Fruit fly (Drosophila melanogaster) whole organism, wandering third instar larva: ENCODE measurements around the gene PIG-T.

Experiments used
- Abd-B ChIP-seq: fragments of >200 bp; optimal IDR thresholded peaks from 2 replicates; lab custom pipeline; 2017; ENCODE audit warnings: missing biosample characterization, missing genetic modification characterization
- CG32264 ChIP-seq: fragments of 200-800 bp; sonication (Bioruptor generic); optimal IDR thresholded peaks from 2 replicates; lab custom pipeline; 2016; ENCODE audit warnings: missing biosample characterization, missing genetic modification characterization
- CG9705 ChIP-seq: fragments of 200-800 bp; sonication (Bioruptor generic); optimal IDR thresholded peaks from 2 replicates; lab custom pipeline; 2018; ENCODE audit warnings: missing biosample characterization, mild to moderate bottlenecking, missing genetic modification characterization
- CrebA ChIP-seq: fragments of 200-800 bp; sonication (Bioruptor generic); optimal IDR thresholded peaks from 2 replicates; lab custom pipeline; 2016; ENCODE audit warnings: missing biosample characterization, mild to moderate bottlenecking, missing genetic modification characterization, borderline replicate concordance
- Dfd ChIP-seq: fragments of >200 bp; optimal IDR thresholded peaks from 2 replicates; lab custom pipeline; 2017; ENCODE audit warnings: missing biosample characterization, missing genetic modification characterization
- Dif ChIP-seq: fragments of 200-275, 200-300 bp; sonication (Bioruptor generic); optimal IDR thresholded peaks from 2 replicates; lab custom pipeline; 2018; ENCODE audit warnings: missing biosample characterization, missing genetic modification characterization; ENCODE audit not compliant: partially characterized antibody
- GATAd ChIP-seq: sonication (Bioruptor generic); optimal IDR thresholded peaks from 2 replicates; lab custom pipeline; 2016; ENCODE audit warnings: missing biosample characterization, missing genetic modification characterization
- HLH106 ChIP-seq: fragments of 200-800 bp; optimal IDR thresholded peaks from 3 replicates; lab custom pipeline; 2019; ENCODE audit warnings: missing biosample characterization, mild to moderate bottlenecking, missing genetic modification characterization, moderate library complexity
- Hnf4 ChIP-seq: fragments of 200-800 bp; sonication (Bioruptor generic); optimal IDR thresholded peaks from 2 replicates; lab custom pipeline; 2016; ENCODE audit warnings: missing biosample characterization, mild to moderate bottlenecking, missing genetic modification characterization
- Hr78 ChIP-seq: fragments of >200 bp; optimal IDR thresholded peaks from 2 replicates; lab custom pipeline; 2017; ENCODE audit warnings: missing biosample characterization, missing genetic modification characterization
- Hr83 ChIP-seq: fragments of 200-300 bp; sonication (Bioruptor generic); optimal IDR thresholded peaks from 2 replicates; lab custom pipeline; 2016; ENCODE audit warnings: missing biosample characterization, mild to moderate bottlenecking, missing genetic modification characterization, moderate library complexity; ENCODE audit not compliant: poor library complexity, severe bottlenecking
- Jra ChIP-seq: sonication (Bioruptor generic); optimal IDR thresholded peaks from 2 replicates; lab custom pipeline; 2016; ENCODE audit warnings: missing biosample characterization, missing genetic modification characterization
- Mio ChIP-seq: sonication (Bioruptor generic); optimal IDR thresholded peaks from 2 replicates; lab custom pipeline; 2016; ENCODE audit warnings: missing biosample characterization, missing genetic modification characterization
- Myc ChIP-seq: fragments of >200 bp; optimal IDR thresholded peaks from 2 replicates; lab custom pipeline; 2017
- N ChIP-seq: fragments of >200 bp; optimal IDR thresholded peaks from 2 replicates; lab custom pipeline; 2018; ENCODE audit warnings: missing biosample characterization, missing external identifiers, missing genetic modification characterization
- OdsH ChIP-seq: fragments of 200-800 bp; sonication (Bioruptor generic); optimal IDR thresholded peaks from 2 replicates; lab custom pipeline; 2016; ENCODE audit warnings: missing biosample characterization, mild to moderate bottlenecking, missing genetic modification characterization
- Rel ChIP-seq, 2 experiments: fragments of 200-800 bp; sonication (Bioruptor generic) in 1 of 2; optimal IDR thresholded peaks; 2 replicates in 1 of 2; 3 replicates in 1 of 2; lab custom pipeline; 2016 to 2019; ENCODE audit warnings: mild to moderate bottlenecking in 2 of 2, missing biosample characterization in 2 of 2, missing genetic modification characterization in 2 of 2, moderate library complexity in 1 of 2
- Sp1 ChIP-seq: fragments of 200-800 bp; sonication (Bioruptor generic); optimal IDR thresholded peaks from 3 replicates; lab custom pipeline; 2019; ENCODE audit warnings: missing biosample characterization, mild to moderate bottlenecking, missing genetic modification characterization, moderate library complexity
- Vsx2 ChIP-seq: fragments of 200-300, 225-300 bp; sonication (Bioruptor generic); optimal IDR thresholded peaks from 2 replicates; lab custom pipeline; 2018; ENCODE audit warnings: missing biosample characterization, missing genetic modification characterization; ENCODE audit not compliant: partially characterized antibody
- br ChIP-seq: fragments of 200-800 bp; sonication (Bioruptor generic); optimal IDR thresholded peaks from 2 replicates; lab custom pipeline; 2016; ENCODE audit warnings: missing biosample characterization, missing genetic modification characterization
- brk ChIP-seq: fragments of 200-800 bp; sonication (Bioruptor generic); optimal IDR thresholded peaks from 2 replicates; lab custom pipeline; 2016; ENCODE audit warnings: missing biosample characterization, mild to moderate bottlenecking, missing genetic modification characterization
- dl ChIP-seq, 2 experiments: fragments of 175-275, 200-275 bp in 1 of 2; fragments of 200-275 bp in 1 of 2; sonication (Bioruptor generic); optimal IDR thresholded peaks; lab custom pipeline; 2018; ENCODE audit warnings: mild to moderate bottlenecking in 2 of 2, missing biosample characterization in 2 of 2, missing genetic modification characterization in 2 of 2, moderate library complexity in 2 of 2; ENCODE audit not compliant: partially characterized antibody in 2 of 2, insufficient read depth in 1 of 2
- dmrt93B ChIP-seq: fragments of 200-800 bp; sonication (Bioruptor generic); optimal IDR thresholded peaks from 2 replicates; lab custom pipeline; 2018; ENCODE audit warnings: missing biosample characterization, mild to moderate bottlenecking, missing genetic modification characterization
- dsf ChIP-seq: sonication (Bioruptor generic); optimal IDR thresholded peaks from 2 replicates; lab custom pipeline; 2016; ENCODE audit warnings: missing biosample characterization, missing genetic modification characterization, borderline replicate concordance
- ey ChIP-seq: fragments of 200-800 bp; sonication (Bioruptor generic); optimal IDR thresholded peaks from 2 replicates; lab custom pipeline; 2016; ENCODE audit warnings: missing biosample characterization, missing genetic modification characterization
- foxo ChIP-seq, 2 experiments: fragments of 200-800 bp; sonication (Bioruptor generic); optimal IDR thresholded peaks; 2 replicates in 1 of 2; 3 replicates in 1 of 2; lab custom pipeline; 2016 to 2017; ENCODE audit warnings: missing biosample characterization in 2 of 2, missing genetic modification characterization in 2 of 2
- fru ChIP-seq: fragments of 200-800 bp; sonication (Bioruptor generic); optimal IDR thresholded peaks from 3 replicates; lab custom pipeline; 2016; ENCODE audit warnings: missing biosample characterization, mild to moderate bottlenecking, missing genetic modification characterization
- h ChIP-seq: fragments of 200-800 bp; sonication (Bioruptor generic); optimal IDR thresholded peaks from 3 replicates; lab custom pipeline; 2016; ENCODE audit warnings: missing biosample characterization, mild to moderate bottlenecking, missing genetic modification characterization
- jim ChIP-seq: fragments of 175-275, 200-325 bp; sonication (Bioruptor generic); optimal IDR thresholded peaks from 2 replicates; lab custom pipeline; 2016; ENCODE audit warnings: missing biosample characterization, mild to moderate bottlenecking, missing genetic modification characterization
- lola ChIP-seq: fragments of >200 bp; optimal IDR thresholded peaks from 2 replicates; lab custom pipeline; 2017; ENCODE audit warnings: missing biosample characterization, missing genetic modification characterization
- pan ChIP-seq: fragments of >200 bp; optimal IDR thresholded peaks from 2 replicates; lab custom pipeline; 2017
- psq ChIP-seq: fragments of 200-800 bp; sonication (Bioruptor generic); optimal IDR thresholded peaks from 3 replicates; lab custom pipeline; 2017; ENCODE audit warnings: missing biosample characterization, mild to moderate bottlenecking, missing genetic modification characterization, moderate library complexity
- rgr ChIP-seq: fragments of 200-800 bp; sonication (Bioruptor generic); optimal IDR thresholded peaks from 3 replicates; lab custom pipeline; 2016; ENCODE audit warnings: missing biosample characterization, mild to moderate bottlenecking, missing genetic modification characterization
- sage ChIP-seq: fragments of 200-800 bp; sonication (Bioruptor generic); optimal IDR thresholded peaks from 2 replicates; lab custom pipeline; 2016; ENCODE audit warnings: missing biosample characterization, mild to moderate bottlenecking, missing genetic modification characterization
- sv ChIP-seq: fragments of 200-800 bp; sonication (Bioruptor generic); optimal IDR thresholded peaks from 3 replicates; lab custom pipeline; 2016; ENCODE audit warnings: missing biosample characterization, missing genetic modification characterization
- tai ChIP-seq: sonication (Bioruptor generic); optimal IDR thresholded peaks from 2 replicates; lab custom pipeline; 2016; ENCODE audit warnings: missing biosample characterization, missing genetic modification characterization
- usp ChIP-seq: fragments of >200 bp; optimal IDR thresholded peaks from 2 replicates; lab custom pipeline; 2017; ENCODE audit warnings: missing biosample characterization, missing genetic modification characterization
- woc ChIP-seq: sonication (Bioruptor generic); optimal IDR thresholded peaks from 2 replicates; lab custom pipeline; 2016; ENCODE audit warnings: missing biosample characterization, mild to moderate bottlenecking, missing genetic modification characterization

PIG-T gene

DNA sequence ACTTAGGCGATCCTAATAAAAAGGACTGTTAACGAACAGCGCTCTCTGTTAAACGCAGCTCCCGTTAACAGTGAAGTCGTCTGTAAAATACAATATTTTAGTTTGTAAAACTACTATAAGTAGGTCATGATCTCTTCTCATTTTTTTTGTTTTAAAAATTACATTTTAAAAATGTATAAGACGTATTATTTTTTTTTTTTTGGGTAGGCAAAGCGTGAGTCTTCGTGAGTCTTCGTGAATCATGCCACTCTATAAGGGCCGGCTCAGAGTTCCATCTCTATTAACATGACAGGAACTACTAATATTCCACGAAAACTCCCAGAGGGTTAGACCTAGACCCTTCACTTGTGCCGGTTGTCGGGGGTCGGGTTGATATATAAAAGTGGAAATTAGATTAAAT, 15.6 kb upstream of the PIG-T start:
- TF ChIP-seq Myc (no peak), Rel (GFP tag; optimal IDR thresholded peaks at IDR 0.05; lab: Kevin White, UChicago) (no peak), Rel (tag; optimal IDR thresholded peaks at IDR 0.05; lab: Kevin White, UChicago) (no peak), dl (GFP tag; optimal IDR thresholded peaks at IDR 0.05; lab: Kevin White, UChicago; ENCODE audit: insufficient read depth in 1 of 2, partially characterized antibody in 2 of 2) (no peak), h (GFP tag; lab: Kevin White, UChicago) (no peak), Dfd (GFP tag; lab: Kevin White, UChicago) (no peak), Hr78 (GFP tag; lab: Kevin White, UChicago) (no peak), CG32264 (GFP tag; lab: Kevin White, UChicago) (no peak), sage (GFP tag; lab: Kevin White, UChicago) (no peak), dsf (no peak), Dif (GFP tag; lab: Kevin White, UChicago) (no peak), woc (GFP tag; lab: Kevin White, UChicago) (no peak), pan (lab: Kevin White, UChicago) (no peak), Abd-B (GFP tag; lab: Kevin White, UChicago) (no peak), rgr (no peak), CG9705 (GFP tag; lab: Kevin White, UChicago) (no peak), Jra (no peak), dmrt93B (no peak), ey (no peak), Sp1 (GFP tag; lab: Kevin White, UChicago) (no peak)

DNA sequence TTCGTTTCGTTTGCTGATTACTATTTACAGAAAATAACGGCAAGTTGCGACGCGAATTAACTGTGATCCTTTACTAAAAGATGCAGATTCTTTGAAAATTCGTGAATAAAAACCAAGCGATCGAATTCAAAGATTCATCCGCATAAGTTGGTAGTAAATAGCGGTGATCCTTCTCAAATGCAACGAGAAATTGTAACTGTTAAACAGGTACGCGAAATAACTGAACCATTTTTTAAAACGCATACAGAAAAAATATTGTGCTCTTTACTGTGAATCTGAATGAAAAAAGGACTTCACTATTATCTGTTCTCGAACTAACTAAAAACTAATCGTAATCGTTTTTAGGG, 14.4 kb upstream of the PIG-T start:
- TF ChIP-seq dsf (no peak), Jra (no peak), Dfd (GFP tag; lab: Kevin White, UChicago) (peak; percentile 98), jim (no peak)

DNA sequence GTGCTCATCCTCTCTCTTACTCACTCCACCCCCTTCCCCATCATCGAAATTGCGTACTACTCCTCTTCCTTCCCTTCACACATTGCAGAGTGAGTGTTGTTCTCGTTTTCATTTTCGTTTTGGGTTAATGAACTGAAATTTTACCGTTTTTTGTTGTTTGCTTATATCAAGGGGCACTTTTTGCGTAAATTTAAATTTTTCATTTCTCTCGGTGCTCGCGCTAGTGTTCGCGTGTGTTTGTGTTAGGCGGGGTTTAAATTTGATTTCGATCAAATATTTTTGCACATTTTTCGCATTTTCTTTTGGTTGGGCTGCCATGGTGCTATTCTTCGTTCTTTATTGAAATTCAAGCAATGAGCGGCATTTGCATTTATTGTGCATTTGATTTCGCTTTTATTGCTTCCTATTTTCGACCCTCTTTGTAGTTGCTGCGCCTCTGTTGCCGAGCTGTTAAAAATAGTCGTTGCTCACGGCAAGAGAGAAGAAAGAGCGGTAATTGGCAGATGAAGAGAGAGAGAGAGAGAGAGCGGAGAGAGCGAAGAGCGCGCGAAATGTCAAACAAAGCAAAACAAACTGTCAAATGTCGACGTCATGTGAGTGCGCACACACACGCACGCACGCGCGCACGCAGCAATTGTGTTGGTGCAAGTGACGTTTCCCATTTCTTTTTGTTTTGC, 13.8 kb upstream of the PIG-T start:
- TF ChIP-seq CG32264 (GFP tag; lab: Kevin White, UChicago) (no peak), rgr (peak; percentile 48), foxo (GFP tag; optimal IDR thresholded peaks at IDR 0.05; lab: Kevin White, UChicago) (peak in 1 of 2 experiments; percentile 47), brk (no peak), dl (GFP tag; optimal IDR thresholded peaks at IDR 0.05; lab: Kevin White, UChicago; ENCODE audit: insufficient read depth in 1 of 2, partially characterized antibody in 2 of 2) (peak; percentile 91 to 97), sage (GFP tag; lab: Kevin White, UChicago) (peak; percentile 44), pan (lab: Kevin White, UChicago) (peak; percentile 78), Hr78 (GFP tag; lab: Kevin White, UChicago) (no peak), Hr83 (GFP tag; lab: Kevin White, UChicago) (peak; percentile 44), lola (no peak), br (GFP tag; lab: Kevin White, UChicago) (peak; percentile 28), CrebA (GFP tag; lab: Kevin White, UChicago) (no peak), Rel (GFP tag; optimal IDR thresholded peaks at IDR 0.05; lab: Kevin White, UChicago) (no peak), Rel (tag; optimal IDR thresholded peaks at IDR 0.05; lab: Kevin White, UChicago) (peak; percentile 48), Hnf4 (GFP tag; lab: Kevin White, UChicago) (no peak), sv (GFP tag; lab: Kevin White, UChicago) (no peak), Abd-B (GFP tag; lab: Kevin White, UChicago) (no peak), tai (GFP tag; lab: Kevin White, UChicago) (peak; percentile 22), HLH106 (tag; lab: Kevin White, UChicago) (peak; percentile 20), dsf (no peak), Sp1 (GFP tag; lab: Kevin White, UChicago) (peak; percentile 32), CG9705 (GFP tag; lab: Kevin White, UChicago) (no peak), N (GFP tag; lab: Kevin White, UChicago) (peak; percentile 80), Dfd (GFP tag; lab: Kevin White, UChicago) (peak; percentile 99), Myc (no peak), dmrt93B (no peak), jim (no peak), Dif (GFP tag; lab: Kevin White, UChicago) (peak; percentile 98), fru (GFP tag; lab: Kevin White, UChicago) (peak; percentile 45), usp (no peak), psq (GFP tag; lab: Kevin White, UChicago) (peak; percentile 89), woc (GFP tag; lab: Kevin White, UChicago) (peak; percentile 45), Mio (GFP tag; lab: Kevin White, UChicago) (no peak), OdsH (GFP tag; lab: Kevin White, UChicago) (peak; percentile 38), Jra (peak; percentile 60), ey (peak; percentile 52), h (GFP tag; lab: Kevin White, UChicago) (peak; percentile 59), GATAd (GFP tag; lab: Kevin White, UChicago) (no peak), Vsx2 (GFP tag; lab: Kevin White, UChicago) (peak; percentile 96)
